Worm (Caenorhabditis elegans): ENCODE measurements around the gene Y57G11C.28.

DNA sequence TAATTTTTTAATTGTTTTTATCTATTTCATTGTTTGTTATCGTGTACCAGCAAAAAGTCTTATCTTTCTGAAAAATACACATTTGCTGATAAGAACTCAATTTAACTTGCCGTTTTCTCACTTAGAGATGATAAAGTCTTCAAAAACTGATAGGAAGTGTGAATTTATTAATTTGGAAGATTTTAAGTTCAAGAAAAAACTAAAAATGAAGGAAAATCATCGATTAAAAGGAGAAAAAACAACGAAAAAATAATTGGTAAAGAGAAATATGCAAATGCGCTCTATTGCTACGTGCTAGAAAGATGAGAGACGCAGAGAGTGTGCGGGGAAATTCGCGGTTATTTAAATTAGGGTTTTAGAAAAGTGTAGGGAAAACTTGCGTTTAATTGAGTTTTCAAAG lies 29.9 kb downstream of the Y57G11C.28 start:
- TF ChIP-seq lin-13 (GFP tag; optimal IDR thresholded peaks at IDR 0.05) (peak; percentile 75), nhr-237 (tag; optimal IDR thresholded peaks at IDR 0.05) (peak; percentile 70), ces-1 (GFP tag; optimal IDR thresholded peaks at IDR 0.05) (no peak), grh-1 (GFP tag; IDR thresholded peaks at IDR 0.05) (no peak), ama-1 (optimal IDR thresholded peaks at IDR 0.05) (no peak), unc-62 (GFP tag; optimal IDR thresholded peaks at IDR 0.05) (no peak), efl-3 (GFP tag; optimal IDR thresholded peaks at IDR 0.05) (no peak), nhr-11 (tag; optimal IDR thresholded peaks at IDR 0.05) (peak; percentile 26)
